Worm (Caenorhabditis elegans) whole organism, early embryonic: ENCODE measurements around the gene C27D6.3.

Source experiments
- F13C5.2 ChIP-seq: sonication (generic microtip); optimal IDR thresholded peaks from 2 replicates; lab custom pipeline; 2017; ENCODE audit warnings: mild to moderate bottlenecking, missing genetic modification characterization, inconsistent platforms, missing compliant biosample characterization
- aly-1 ChIP-seq: sonication (generic microtip); optimal IDR thresholded peaks from 2 replicates; lab custom pipeline; 2016; ENCODE audit warnings: missing genetic modification characterization, missing compliant biosample characterization
- ama-1 ChIP-seq: fragments of 150-350 bp; optimal IDR thresholded peaks from 2 replicates; lab custom pipeline; 2014
- ceh-36 ChIP-seq: sonication (generic microtip); optimal IDR thresholded peaks from 2 replicates; lab custom pipeline; 2016; ENCODE audit warnings: missing genetic modification characterization, inconsistent platforms, missing compliant biosample characterization
- flt-1 ChIP-seq: fragments of 200-800 bp; sonication (Bioruptor generic); IDR thresholded peaks from 2 replicates; pipeline ENCODE4 v1.3.6; 2022; ENCODE audit warnings: missing genetic modification characterization, missing compliant biosample characterization
- hmbx-1 ChIP-seq: sonication (generic microtip); optimal IDR thresholded peaks from 2 replicates; lab custom pipeline; 2016; ENCODE audit warnings: mild to moderate bottlenecking, missing genetic modification characterization, missing compliant biosample characterization
- hmg-4 ChIP-seq: fragments of 200-800 bp; sonication (Bioruptor generic); optimal IDR thresholded peaks from 2 replicates; lab custom pipeline; 2018; ENCODE audit warnings: mild to moderate bottlenecking, missing genetic modification characterization, missing compliant biosample characterization
- pes-1 ChIP-seq: fragments of 200-800 bp; sonication (Bioruptor generic); IDR thresholded peaks from 2 replicates; pipeline ENCODE4 v1.3.6; 2022; ENCODE audit warnings: missing genetic modification reagents, missing genetic modification characterization, missing compliant biosample characterization
- scrt-1 ChIP-seq: fragments of 200-800 bp; sonication (Bioruptor generic); IDR thresholded peaks from 2 replicates; pipeline ENCODE4 v1.3.6; 2022; ENCODE audit warnings: missing genetic modification characterization, missing compliant biosample characterization
- sea-1 ChIP-seq: fragments of 200-800 bp; sonication (Bioruptor generic); conservative IDR thresholded peaks from 2 replicates; pipeline ENCODE4 v1.3.6; 2022; ENCODE audit warnings: missing genetic modification characterization, missing compliant biosample characterization
- tbx-11 ChIP-seq: fragments of 200-800 bp; sonication (Bioruptor generic); IDR thresholded peaks from 2 replicates; pipeline ENCODE4 v1.3.6; 2022; ENCODE audit warnings: missing genetic modification characterization, missing compliant biosample characterization

DNA sequence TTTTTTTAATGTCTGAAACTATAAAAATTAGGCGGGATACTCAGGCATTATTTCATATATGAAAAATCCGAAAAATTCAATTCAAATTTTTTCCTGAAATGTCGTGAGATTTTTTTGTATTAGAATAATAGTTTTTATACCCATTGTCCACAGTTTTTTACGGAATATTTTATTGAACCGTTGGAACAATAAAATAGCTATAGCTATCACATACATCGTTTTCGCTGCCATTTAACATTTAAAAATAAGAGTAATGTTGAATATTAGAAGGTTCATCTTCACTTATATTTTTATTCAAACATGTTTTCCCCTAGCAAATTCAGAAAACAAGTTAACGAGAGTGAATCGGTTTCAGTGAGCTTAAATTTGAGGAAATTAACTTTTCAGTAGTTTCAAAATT lies 2.7 kb downstream of the C27D6.3 start, which contains the start of gene C27D6.15:
- TF ChIP-seq aly-1 (tag; lab: Kevin White, UChicago) (no peak), ama-1 (lab: Kevin White, UChicago) (no peak), ceh-36 (tag; lab: Kevin White, UChicago) (no peak), hmbx-1 (tag; lab: Kevin White, UChicago) (no peak), flt-1 (no peak), hmg-4 (GFP tag; lab: Kevin White, UChicago) (no peak), tbx-11 (GFP tag; lab: Robert Waterston, UW) (no peak), pes-1 (GFP tag; lab: Robert Waterston, UW) (no peak), F13C5.2 (tag; lab: Kevin White, UChicago) (no peak), sea-1 (GFP tag; lab: Robert Waterston, UW) (no peak), scrt-1 (GFP tag; lab: Robert Waterston, UW) (no peak)
